Worm (Caenorhabditis elegans) whole organism, L3 larva: Measurements from ENCODE around the gene tmed-1.

Experiments
- egl-27 ChIP-seq: sonication (generic microtip); optimal IDR thresholded peaks from 4 replicates; lab custom pipeline; 2017; ENCODE audit warnings: missing biosample characterization, missing genetic modification reagents, missing genetic modification characterization
- elt-1 ChIP-seq: fragments of 150-350 bp; optimal IDR thresholded peaks from 2 replicates; lab custom pipeline; 2014; ENCODE audit warnings: missing biosample characterization, missing genetic modification characterization

- TF ChIP-seq egl-27 (no peak), elt-1 (tag; lab: Kevin White, UChicago) (no peak)
Observed at ce11 chrIV:12120536-12120935, 42.6 kb upstream of the tmed-1 start.
